Worm (Caenorhabditis elegans): Measurements from ENCODE around the gene gfrp-1.

DNA sequence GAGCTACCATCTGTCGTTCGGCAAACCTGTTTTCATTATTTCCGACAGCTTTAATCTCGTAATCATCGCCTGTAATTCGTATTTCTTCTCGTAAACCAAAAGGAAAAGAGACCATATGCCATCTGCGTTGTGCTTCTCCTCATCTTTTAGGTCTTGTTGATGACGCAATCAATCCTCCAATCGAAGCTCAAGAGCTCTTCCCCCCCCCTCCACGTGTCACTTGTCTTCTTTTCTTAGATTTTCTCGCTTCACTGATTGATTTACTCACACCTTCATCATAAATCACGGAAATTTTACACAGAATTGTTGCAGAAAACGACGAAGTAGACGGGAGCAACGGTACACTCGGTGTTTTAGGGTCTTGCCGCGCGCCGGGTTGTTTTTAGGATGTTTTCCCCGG lies 24.7 kb upstream of the gfrp-1 start, which contains the start of gene tcl-2:
- no peak for TF ChIP-seq cog-1 (tag; optimal IDR thresholded peaks at IDR 0.05)
- no peak for TF ChIP-seq klf-2 (GFP tag; conservative IDR thresholded peaks at IDR 0.05)
- TF ChIP-seq ref-1 (GFP tag; conservative IDR thresholded peaks at IDR 0.05) = no peak
- no peak for TF ChIP-seq med-1 (GFP tag; optimal IDR thresholded peaks at IDR 0.05; ENCODE audit: insufficient read depth)
- no peak for TF ChIP-seq T22C8.4 (GFP tag; IDR thresholded peaks at IDR 0.05)

All from whole organism, midembryonic.